Worm (Caenorhabditis elegans) whole organism, L4 larva: Measurements from ENCODE around the gene abts-2.

ENCODE experiments used
- F49E8.2 ChIP-seq: sonication (generic microtip); optimal IDR thresholded peaks from 2 replicates; lab custom pipeline; 2016; ENCODE audit warnings: missing compliant biosample characterization, mild to moderate bottlenecking, missing genetic modification characterization, borderline replicate concordance
- R02D3.7 ChIP-seq: fragments of 150-350 bp; sonication (generic microtip); optimal IDR thresholded peaks from 3 replicates; lab custom pipeline; 2014; ENCODE audit warnings: missing biosample characterization, missing genetic modification characterization
- dmd-9 ChIP-seq: fragments of 200-800 bp; sonication (Bioruptor generic); IDR thresholded peaks from 2 replicates; pipeline ENCODE4 v1.3.6; 2022; ENCODE audit warnings: missing genetic modification reagents, missing genetic modification characterization, missing compliant biosample characterization
- lin-15B ChIP-seq: fragments of 150-350 bp; sonication (generic microtip); optimal IDR thresholded peaks from 3 replicates; lab custom pipeline; 2014; ENCODE audit warnings: missing biosample characterization, missing genetic modification characterization
- lin-38 ChIP-seq: fragments of 200-800 bp; sonication (Bioruptor generic); IDR thresholded peaks from 2 replicates; pipeline ENCODE4 v1.3.6; 2022; ENCODE audit warnings: missing genetic modification reagents, missing genetic modification characterization, missing compliant biosample characterization
- nhr-237 ChIP-seq: sonication (generic microtip); optimal IDR thresholded peaks from 2 replicates; lab custom pipeline; 2017; ENCODE audit warnings: missing biosample characterization, missing genetic modification characterization
- nhr-76 ChIP-seq: fragments of 150-350 bp; optimal IDR thresholded peaks from 2 replicates; lab custom pipeline; 2014; ENCODE audit warnings: missing biosample characterization, missing genetic modification characterization
- pqm-1 ChIP-seq: sonication (generic microtip); optimal IDR thresholded peaks from 2 replicates; lab custom pipeline; 2017; ENCODE audit warnings: missing biosample characterization, missing genetic modification characterization
- snpc-4 ChIP-seq: fragments of 150-350 bp; optimal IDR thresholded peaks from 2 replicates; lab custom pipeline; 2014; ENCODE audit warnings: missing biosample characterization, missing genetic modification characterization
- unc-39 ChIP-seq: sonication (generic microtip); optimal IDR thresholded peaks from 2 replicates; lab custom pipeline; 2017; ENCODE audit warnings: missing biosample characterization, missing genetic modification characterization

DNA sequence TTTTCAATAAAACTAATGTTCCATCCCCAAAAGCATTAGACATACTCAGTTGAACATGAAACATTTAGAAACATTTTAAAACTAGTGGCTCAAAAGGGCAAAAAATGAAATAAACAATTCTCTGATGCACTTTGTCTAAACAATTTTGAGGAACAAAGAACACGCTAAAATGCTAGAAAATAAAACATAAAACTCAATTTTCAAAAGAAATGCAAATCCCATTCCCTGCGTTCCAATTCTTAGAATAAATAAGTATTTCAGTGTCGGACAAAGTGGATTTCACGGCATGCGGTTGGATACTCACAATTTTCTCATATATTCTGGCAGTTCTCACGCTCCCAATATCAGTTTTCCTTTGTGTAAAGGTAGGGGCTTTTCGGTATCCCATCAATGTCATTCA is 47.8 kb downstream of the abts-2 start:
- TF ChIP-seq unc-39 (tag; lab: Kevin White, UChicago) (no peak), R02D3.7 (tag; lab: Kevin White, UChicago) (no peak), lin-38 (GFP tag; lab: Robert Waterston, UW) (no peak), F49E8.2 (tag; lab: Kevin White, UChicago) (no peak), dmd-9 (GFP tag; lab: Robert Waterston, UW) (no peak), snpc-4 (tag; lab: Kevin White, UChicago) (no peak), lin-15B (tag; lab: Kevin White, UChicago) (no peak), pqm-1 (tag; lab: Kevin White, UChicago) (no peak), nhr-237 (no peak), nhr-76 (tag; lab: Kevin White, UChicago) (no peak)
